Worm (Caenorhabditis elegans) whole organism, early embryonic: ENCODE measurements around the gene warf-1.

Experiments used
- B0310.2 ChIP-seq: sonication (generic microtip); optimal IDR thresholded peaks from 2 replicates; lab custom pipeline; 2016; ENCODE audit warnings: mild to moderate bottlenecking, missing genetic modification characterization, missing compliant biosample characterization
- aly-1 ChIP-seq: sonication (generic microtip); optimal IDR thresholded peaks from 2 replicates; lab custom pipeline; 2016; ENCODE audit warnings: missing genetic modification characterization, missing compliant biosample characterization
- ama-1 ChIP-seq: fragments of 150-350 bp; optimal IDR thresholded peaks from 2 replicates; lab custom pipeline; 2014
- ceh-13 ChIP-seq: fragments of 200-800 bp; sonication (Bioruptor generic); optimal IDR thresholded peaks from 2 replicates; lab custom pipeline; 2018; ENCODE audit warnings: mild to moderate bottlenecking, missing genetic modification characterization, missing compliant biosample characterization
- ceh-36 ChIP-seq: sonication (generic microtip); optimal IDR thresholded peaks from 2 replicates; lab custom pipeline; 2016; ENCODE audit warnings: missing genetic modification characterization, inconsistent platforms, missing compliant biosample characterization
- ets-7 ChIP-seq: sonication (generic microtip); optimal IDR thresholded peaks from 2 replicates; lab custom pipeline; 2016; ENCODE audit warnings: missing genotype, missing genetic modification characterization, missing compliant biosample characterization
- flt-1 ChIP-seq: fragments of 200-800 bp; sonication (Bioruptor generic); IDR thresholded peaks from 2 replicates; pipeline ENCODE4 v1.3.6; 2022; ENCODE audit warnings: missing genetic modification characterization, missing compliant biosample characterization
- hmbx-1 ChIP-seq: sonication (generic microtip); optimal IDR thresholded peaks from 2 replicates; lab custom pipeline; 2016; ENCODE audit warnings: mild to moderate bottlenecking, missing genetic modification characterization, missing compliant biosample characterization
- hmg-4 ChIP-seq: fragments of 200-800 bp; sonication (Bioruptor generic); optimal IDR thresholded peaks from 2 replicates; lab custom pipeline; 2018; ENCODE audit warnings: mild to moderate bottlenecking, missing genetic modification characterization, missing compliant biosample characterization
- hnd-1 ChIP-seq: sonication (generic microtip); optimal IDR thresholded peaks from 2 replicates; lab custom pipeline; 2016; ENCODE audit warnings: missing genetic modification characterization, missing compliant biosample characterization
- pes-1 ChIP-seq: fragments of 200-800 bp; sonication (Bioruptor generic); IDR thresholded peaks from 2 replicates; pipeline ENCODE4 v1.3.6; 2022; ENCODE audit warnings: missing genetic modification reagents, missing genetic modification characterization, missing compliant biosample characterization
- scrt-1 ChIP-seq: fragments of 200-800 bp; sonication (Bioruptor generic); IDR thresholded peaks from 2 replicates; pipeline ENCODE4 v1.3.6; 2022; ENCODE audit warnings: missing genetic modification characterization, missing compliant biosample characterization
- sea-1 ChIP-seq: fragments of 200-800 bp; sonication (Bioruptor generic); conservative IDR thresholded peaks from 2 replicates; pipeline ENCODE4 v1.3.6; 2022; ENCODE audit warnings: missing genetic modification characterization, missing compliant biosample characterization
- tbx-11 ChIP-seq: fragments of 200-800 bp; sonication (Bioruptor generic); IDR thresholded peaks from 2 replicates; pipeline ENCODE4 v1.3.6; 2022; ENCODE audit warnings: missing genetic modification characterization, missing compliant biosample characterization
- tra-4 ChIP-seq: sonication (generic microtip); optimal IDR thresholded peaks from 2 replicates; lab custom pipeline; 2017; ENCODE audit warnings: missing genetic modification characterization, missing compliant biosample characterization

The warf-1 gene

DNA sequence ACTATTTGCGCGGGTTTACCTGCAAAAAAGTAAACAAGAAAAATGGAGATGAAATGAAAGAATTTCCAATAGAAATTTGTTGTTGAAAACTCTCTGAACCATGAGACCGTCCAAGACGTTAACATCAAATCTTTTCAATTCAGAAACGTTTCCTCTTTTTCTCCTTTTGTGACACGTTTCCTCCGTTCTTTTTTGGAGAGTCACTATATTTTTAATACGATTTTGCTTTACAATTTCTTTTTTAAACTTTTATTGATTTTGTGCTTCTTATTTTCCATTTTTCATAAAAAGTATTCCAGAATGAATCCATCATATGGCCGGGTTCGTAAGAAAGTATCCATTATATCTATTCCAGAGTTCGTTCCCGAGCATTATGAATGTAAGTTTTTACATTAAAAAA is 40.3 kb downstream of the warf-1 start, which contains the start of gene itr-1:
Gene itr-1, plus strand, starts transcription at position 301 of the 400 bp plus-strand sequence.
- TF ChIP-seq aly-1 (tag; lab: Kevin White, UChicago) (no peak), ama-1 (lab: Kevin White, UChicago) (no peak), hmg-4 (GFP tag; lab: Kevin White, UChicago) (no peak), flt-1 (GFP tag; lab: Robert Waterston, UW) (no peak), hmbx-1 (tag; lab: Kevin White, UChicago) (no peak), tra-4 (tag; lab: Kevin White, UChicago) (no peak), hnd-1 (no peak), scrt-1 (GFP tag; lab: Robert Waterston, UW) (no peak), ceh-13 (GFP tag; lab: Kevin White, UChicago) (no peak), sea-1 (no peak), B0310.2 (tag; lab: Kevin White, UChicago) (no peak), ets-7 (tag; lab: Kevin White, UChicago) (no peak), ceh-36 (tag; lab: Kevin White, UChicago) (no peak)

DNA sequence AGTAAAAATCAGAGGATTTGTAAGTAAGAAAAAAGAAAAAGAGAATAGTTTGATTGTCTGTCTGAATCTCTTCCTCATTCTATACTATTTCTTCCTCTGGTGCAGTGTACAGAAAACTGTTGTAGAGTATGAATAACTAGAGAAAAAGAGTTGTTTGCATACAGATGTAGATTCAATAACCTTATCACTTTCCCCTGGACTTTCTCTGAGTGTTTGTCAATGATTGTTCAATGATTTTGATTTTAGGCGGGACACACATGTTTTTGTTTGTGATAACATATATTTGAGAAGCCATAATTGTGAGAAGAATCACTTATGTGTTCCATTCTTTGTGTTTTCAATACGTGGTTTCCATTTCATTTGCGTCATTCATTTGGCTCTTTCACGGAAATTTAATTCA is 44.5 kb downstream of the warf-1 start:
- TF ChIP-seq tra-4 (tag; lab: Kevin White, UChicago) (no peak), ceh-13 (GFP tag; lab: Kevin White, UChicago) (no peak), scrt-1 (GFP tag; lab: Robert Waterston, UW) (no peak), pes-1 (no peak), B0310.2 (tag; lab: Kevin White, UChicago) (no peak), aly-1 (tag; lab: Kevin White, UChicago) (no peak), tbx-11 (no peak), flt-1 (GFP tag; lab: Robert Waterston, UW) (no peak)
